Fruit fly (Drosophila melanogaster): Measurements from ENCODE around the gene CG5011.

CG5011 gene

DNA sequence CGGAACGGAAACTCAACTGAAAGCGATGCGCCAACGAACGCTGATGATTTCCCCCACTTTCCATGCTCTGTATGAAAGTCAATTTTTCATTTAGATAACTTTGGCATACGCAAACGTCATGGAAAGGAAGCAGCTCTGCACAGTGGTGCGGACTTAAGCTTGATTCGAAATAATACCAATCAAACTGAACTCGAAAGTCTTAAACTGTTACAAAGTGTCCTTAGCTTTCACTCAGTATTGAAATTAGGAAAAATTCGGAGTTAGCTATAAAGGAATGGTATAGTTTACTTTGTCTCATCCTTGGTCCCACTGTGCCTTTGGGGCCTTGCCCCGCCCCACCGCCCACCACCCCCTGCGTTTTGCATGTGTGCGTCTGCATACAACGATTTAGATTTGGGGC lies 7.0 kb downstream of the CG5011 start (continued):
- TF ChIP-seq Atf-2 (GFP tag; optimal IDR thresholded peaks at IDR 0.05) (no peak), danr (GFP tag; IDR thresholded peaks at IDR 0.05) (no peak), Hmr (GFP tag; optimal IDR thresholded peaks at IDR 0.05) (peak; percentile 84), CG10431 (GFP tag; optimal IDR thresholded peaks at IDR 0.05) (no peak), CG10959 (GFP tag; IDR thresholded peaks at IDR 0.05) (0 out of 2 replicates have a peak, but pooled peaks have one; percentile 36), CG13775 (GFP tag; optimal IDR thresholded peaks at IDR 0.05) (no peak), dmrt99B (tag; optimal IDR thresholded peaks at IDR 0.05) (peak; percentile 61), CG13287 (GFP tag; IDR thresholded peaks at IDR 0.05; ENCODE audit: partially characterized antibody) (no peak), CG12769 (tag; optimal IDR thresholded peaks at IDR 0.05) (peak; percentile 80), Hr39 (optimal IDR thresholded peaks at IDR 0.05) (no peak), pb (GFP tag; optimal IDR thresholded peaks at IDR 0.05) (no peak), CG6765 (GFP tag; optimal IDR thresholded peaks at IDR 0.05) (no peak), croc (GFP tag; conservative IDR thresholded peaks at IDR 0.05) (0 out of 3 replicates have a peak, but pooled peaks have one; percentile 13), gt (GFP tag; IDR thresholded peaks at IDR 0.05) (no peak), CTCF (GFP tag; optimal IDR thresholded peaks at IDR 0.05) (no peak), HLH54F (GFP tag; optimal IDR thresholded peaks at IDR 0.05) (no peak), Neu2 (GFP tag; optimal IDR thresholded peaks at IDR 0.05; ENCODE audit: borderline replicate concordance) (no peak), tll (GFP tag; optimal IDR thresholded peaks at IDR 0.05) (no peak), grn (GFP tag; optimal IDR thresholded peaks at IDR 0.05) (no peak), CG17802 (tag; optimal IDR thresholded peaks at IDR 0.05) (no peak), Fer1 (GFP tag; optimal IDR thresholded peaks at IDR 0.05) (peak; percentile 57), CG16779 (GFP tag; IDR thresholded peaks at IDR 0.05) (no peak), bcd (GFP tag; optimal IDR thresholded peaks at IDR 0.05) (peak; percentile 38), CoRest (tag; optimal IDR thresholded peaks at IDR 0.05) (peak; percentile 36), CG3847 (GFP tag; IDR thresholded peaks at IDR 0.05) (peak; percentile 57; the same call in 1 of the 2 replicates), D19B (GFP tag; optimal IDR thresholded peaks at IDR 0.05) (no peak), zfh1 (GFP tag; IDR thresholded peaks at IDR 0.05) (peak; percentile 50; the same call in 2 of the 3 replicates), dmrt11E (tag; optimal IDR thresholded peaks at IDR 0.05) (no peak), CG32532 (GFP tag; IDR thresholded peaks at IDR 0.05) (peak; percentile 74), en (GFP tag; optimal IDR thresholded peaks at IDR 0.05) (no peak), toy (GFP tag; IDR thresholded peaks at IDR 0.05) (peak; percentile 41; the same call in 1 of the 2 replicates), MBD-R2 (GFP tag; IDR thresholded peaks at IDR 0.05) (peak; percentile 38; the same call in 1 of the 2 replicates), CG17328 (GFP tag; IDR thresholded peaks at IDR 0.05) (peak; percentile 46; the same call in 1 of the 2 replicates), CG3065 (GFP tag; optimal IDR thresholded peaks at IDR 0.05) (no peak), seq (GFP tag; IDR thresholded peaks at IDR 0.05) (peak; percentile 64), Hey (tag; optimal IDR thresholded peaks at IDR 0.05) (peak; percentile 17), Lpt (GFP tag; optimal IDR thresholded peaks at IDR 0.05) (no peak), unpg (GFP tag; optimal IDR thresholded peaks at IDR 0.05) (peak; percentile 26), unc-4 (GFP tag; IDR thresholded peaks at IDR 0.05; ENCODE audit: partially characterized antibody) (no peak), CG6272 (GFP tag; IDR thresholded peaks at IDR 0.05) (peak; percentile 28; the same call in 1 of the 2 replicates), CG8359 (GFP tag; optimal IDR thresholded peaks at IDR 0.05; ENCODE audit: borderline replicate concordance) (no peak), CG4404 (GFP tag; IDR thresholded peaks at IDR 0.05) (no peak), bigmax (GFP tag; optimal IDR thresholded peaks at IDR 0.05) (no peak), abd-A (tag; optimal IDR thresholded peaks at IDR 0.05) (no peak), kah (GFP tag; optimal IDR thresholded peaks at IDR 0.05) (no peak), Nf-YB (GFP tag; optimal IDR thresholded peaks at IDR 0.05) (no peak), trh (GFP tag; optimal IDR thresholded peaks at IDR 0.05) (no peak), Ravus (GFP tag; IDR thresholded peaks at IDR 0.05) (no peak; the same call in 1 of the 2 replicates), TFAM (GFP tag; optimal IDR thresholded peaks at IDR 0.05) (no peak), Tbp (GFP tag; optimal IDR thresholded peaks at IDR 0.05) (no peak), CG2120 (GFP tag; optimal IDR thresholded peaks at IDR 0.05) (peak; percentile 80), bbx (GFP tag; IDR thresholded peaks at IDR 0.05; ENCODE audit: partially characterized antibody) (no peak)

All from whole organism, embryonic.